Worm (Caenorhabditis elegans) whole organism, midembryonic: ENCODE results near the gene Y42G9A.3.

Experiments used
- T22C8.4 ChIP-seq: fragments of 200-800 bp; sonication (Bioruptor generic); IDR thresholded peaks from 2 replicates; pipeline ENCODE4 v1.3.6; 2022; ENCODE audit warnings: missing genetic modification characterization, missing compliant biosample characterization
- cog-1 ChIP-seq: sonication (generic microtip); optimal IDR thresholded peaks from 2 replicates; lab custom pipeline; 2016; ENCODE audit warnings: missing genetic modification characterization, missing compliant biosample characterization
- flt-1 ChIP-seq: fragments of 200-800 bp; sonication (Bioruptor generic); IDR thresholded peaks from 2 replicates; pipeline ENCODE4 v1.3.6; 2022; ENCODE audit warnings: missing genetic modification characterization, missing compliant biosample characterization
- klf-2 ChIP-seq: fragments of 200-800 bp; sonication (Bioruptor generic); conservative IDR thresholded peaks from 2 replicates; pipeline ENCODE4 v1.3.6; 2022; ENCODE audit warnings: missing genetic modification reagents, missing genetic modification characterization, missing compliant biosample characterization
- med-1 ChIP-seq: sonication (generic microtip); optimal IDR thresholded peaks from 2 replicates; lab custom pipeline; 2017; ENCODE audit warnings: missing genetic modification characterization, mild to moderate bottlenecking, missing compliant biosample characterization, antibody characterized with exemption, missing genetic modification reagents; ENCODE audit not compliant: insufficient read depth
- ref-1 ChIP-seq: fragments of 200-800 bp; sonication (Bioruptor generic); conservative IDR thresholded peaks from 2 replicates; pipeline ENCODE4 v1.3.6; 2022; ENCODE audit warnings: missing genetic modification reagents, missing genetic modification characterization, missing compliant biosample characterization
- tab-1 ChIP-seq: fragments of 200-800 bp; sonication (Bioruptor generic); IDR thresholded peaks from 2 replicates; pipeline ENCODE4 v1.3.6; 2022; ENCODE audit warnings: missing genetic modification characterization, missing compliant biosample characterization
- ztf-23 ChIP-seq: fragments of 200-800 bp; sonication (Bioruptor generic); IDR thresholded peaks from 2 replicates; pipeline ENCODE4 v1.3.6; 2022; ENCODE audit warnings: missing genetic modification reagents, missing genetic modification characterization, missing compliant biosample characterization
- ztf-29 ChIP-seq: fragments of 200-800 bp; sonication (Bioruptor generic); IDR thresholded peaks from 2 replicates; pipeline ENCODE4 v1.3.6; 2022; ENCODE audit warnings: missing genetic modification reagents, missing genetic modification characterization, missing compliant biosample characterization

- TF ChIP-seq flt-1 (no peak), cog-1 (tag; lab: Kevin White, UChicago) (no peak), klf-2 (no peak), T22C8.4 (GFP tag; lab: Robert Waterston, UW) (no peak), ztf-23 (no peak), med-1 (GFP tag; lab: Kevin White, UChicago) (no peak), ref-1 (GFP tag; lab: Robert Waterston, UW) (no peak), tab-1 (GFP tag; lab: Robert Waterston, UW) (no peak), ztf-29 (GFP tag; lab: Robert Waterston, UW) (no peak)
Observed at ce11 chrIII:6120990-6121389, 25.1 kb upstream of the Y42G9A.3 start.
